Fruit fly (Drosophila melanogaster) whole organism, embryonic: ENCODE results near the gene Pka-C2.
A peak's percentile ranks its signal among the peaks of the same experiment; 100 is the strongest.

Experiments
- B-H2 ChIP-seq: fragments of 200-800 bp; sonication (Bioruptor generic); optimal IDR thresholded peaks from 2 replicates; lab custom pipeline; 2018; ENCODE audit warnings: missing biosample characterization, mild to moderate bottlenecking, missing genetic modification characterization
- CG10147 ChIP-seq: fragments of 200-800 bp; sonication (Bioruptor generic); optimal IDR thresholded peaks from 2 replicates; lab custom pipeline; 2019; ENCODE audit warnings: missing biosample characterization, mild to moderate bottlenecking, missing genetic modification characterization, moderate library complexity
- CG10267 ChIP-seq: fragments of 200-800 bp; sonication (Bioruptor generic); optimal IDR thresholded peaks from 2 replicates; lab custom pipeline; 2018; ENCODE audit warnings: missing biosample characterization, mild to moderate bottlenecking, missing genetic modification characterization, moderate library complexity
- CG10565 ChIP-seq: fragments of 200-800 bp; sonication (Bioruptor generic); optimal IDR thresholded peaks from 3 replicates; lab custom pipeline; 2016; ENCODE audit warnings: missing biosample characterization, mild to moderate bottlenecking, missing genetic modification characterization
- CG13424 ChIP-seq: fragments of 200-800 bp; sonication (Bioruptor generic); optimal IDR thresholded peaks from 2 replicates; lab custom pipeline; 2019; ENCODE audit warnings: missing biosample characterization, mild to moderate bottlenecking, missing genetic modification characterization, moderate library complexity
- CG15011 ChIP-seq: fragments of 200-800 bp; sonication (Bioruptor generic); optimal IDR thresholded peaks from 3 replicates; lab custom pipeline; 2018; ENCODE audit warnings: missing biosample characterization, mild to moderate bottlenecking, missing genetic modification characterization
- CG17802 ChIP-seq: fragments of 200-800 bp; sonication (Bioruptor generic); optimal IDR thresholded peaks from 2 replicates; lab custom pipeline; 2018; ENCODE audit warnings: missing biosample characterization, mild to moderate bottlenecking, missing genetic modification characterization, moderate library complexity
- CG2678 ChIP-seq: fragments of 200-800 bp; sonication (Bioruptor generic); optimal IDR thresholded peaks from 3 replicates; lab custom pipeline; 2019; ENCODE audit warnings: missing biosample characterization, mild to moderate bottlenecking, missing genetic modification characterization, moderate library complexity
- CG2875 ChIP-seq: fragments of 200-800 bp; sonication (Bioruptor generic); optimal IDR thresholded peaks from 2 replicates; lab custom pipeline; 2017; ENCODE audit warnings: missing biosample characterization, mild to moderate bottlenecking, missing genetic modification characterization, missing genetic modification reagents
- CG31441 ChIP-seq: fragments of 200-800 bp; sonication (Bioruptor generic); IDR thresholded peaks from 2 replicates; pipeline ENCODE4 v1.3.6; 2022; ENCODE audit warnings: missing biosample characterization, missing genetic modification characterization
- CG3163 ChIP-seq: fragments of 200-800 bp; sonication (Bioruptor generic); optimal IDR thresholded peaks from 3 replicates; lab custom pipeline; 2016; ENCODE audit warnings: missing biosample characterization, missing genetic modification characterization
- CG32767 ChIP-seq: fragments of 200-800 bp; sonication (Bioruptor generic); IDR thresholded peaks from 2 replicates; pipeline ENCODE4 v1.3.6; 2022; ENCODE audit warnings: missing biosample characterization, missing genetic modification characterization
- CG4404 ChIP-seq: fragments of 200-800 bp; sonication (Bioruptor generic); IDR thresholded peaks from 2 replicates; pipeline ENCODE4 v1.3.6; 2022; ENCODE audit warnings: missing biosample characterization, missing genetic modification characterization
- CG4424 ChIP-seq: fragments of 200-800 bp; sonication (Bioruptor generic); optimal IDR thresholded peaks from 3 replicates; lab custom pipeline; 2016; ENCODE audit warnings: missing biosample characterization, missing genetic modification characterization
- CG4820 ChIP-seq: fragments of 200-800 bp; sonication (Bioruptor generic); optimal IDR thresholded peaks from 3 replicates; lab custom pipeline; 2016; ENCODE audit warnings: missing biosample characterization, missing genetic modification characterization
- CG6765 ChIP-seq: fragments of 200-800 bp; sonication (Bioruptor generic); optimal IDR thresholded peaks from 3 replicates; lab custom pipeline; 2017; ENCODE audit warnings: missing biosample characterization, mild to moderate bottlenecking, missing genetic modification characterization
- CG7839 ChIP-seq: fragments of 200-800 bp; sonication (Bioruptor generic); optimal IDR thresholded peaks from 3 replicates; lab custom pipeline; 2018; ENCODE audit warnings: missing biosample characterization, mild to moderate bottlenecking, missing genetic modification characterization, moderate library complexity
- CG8290 ChIP-seq, 3 experiments: fragments of 200-800 bp; sonication (Bioruptor generic); optimal IDR thresholded peaks; 2 replicates each; lab custom pipeline; 2016 to 2019; ENCODE audit warnings: missing biosample characterization in 3 of 3, missing genetic modification characterization in 3 of 3, mild to moderate bottlenecking in 2 of 3, moderate library complexity in 1 of 3
- CG8765 ChIP-seq: fragments of 200-800 bp; sonication (Bioruptor generic); IDR thresholded peaks from 2 replicates; pipeline ENCODE4 v1.3.6; 2022; ENCODE audit warnings: missing biosample characterization, missing genetic modification characterization
- CG9797 ChIP-seq: fragments of 200-800 bp; sonication (Bioruptor generic); optimal IDR thresholded peaks from 3 replicates; lab custom pipeline; 2018; ENCODE audit warnings: missing biosample characterization, mild to moderate bottlenecking, missing genetic modification characterization
- Chrac-16 ChIP-seq: fragments of 200-800 bp; sonication (Bioruptor generic); optimal IDR thresholded peaks from 3 replicates; lab custom pipeline; 2016; ENCODE audit warnings: missing biosample characterization, missing genetic modification characterization
- D19A ChIP-seq: fragments of 200-800 bp; optimal IDR thresholded peaks from 3 replicates; lab custom pipeline; 2019; ENCODE audit warnings: missing biosample characterization, mild to moderate bottlenecking, missing genetic modification characterization, moderate library complexity
- D19B ChIP-seq: fragments of 200-800 bp; sonication (Bioruptor generic); optimal IDR thresholded peaks from 2 replicates; lab custom pipeline; 2017; ENCODE audit warnings: missing biosample characterization, mild to moderate bottlenecking, missing genetic modification characterization
- Dbx ChIP-seq: fragments of 200-800 bp; sonication (Bioruptor generic); IDR thresholded peaks from 3 replicates; pipeline ENCODE4 v1.3.6; 2022; ENCODE audit warnings: missing biosample characterization, missing genetic modification characterization
- Ets65A ChIP-seq: fragments of 200-800 bp; sonication (Bioruptor generic); peaks from one replicate; lab custom pipeline; 2016; ENCODE audit warnings: missing biosample characterization, missing genetic modification characterization
- Fer2 ChIP-seq: fragments of 200-800 bp; sonication (Bioruptor generic); optimal IDR thresholded peaks from 2 replicates; lab custom pipeline; 2018; ENCODE audit warnings: missing biosample characterization, mild to moderate bottlenecking, missing genetic modification characterization, moderate library complexity
- H2.0 ChIP-seq: fragments of 200-800 bp; sonication (Bioruptor generic); IDR thresholded peaks from 2 replicates; pipeline ENCODE4 v1.3.6; 2022; ENCODE audit warnings: missing biosample characterization, missing genetic modification characterization
- HHEX ChIP-seq: fragments of 200-800 bp; sonication (Bioruptor generic); optimal IDR thresholded peaks from 3 replicates; lab custom pipeline; 2017; ENCODE audit warnings: missing biosample characterization, mild to moderate bottlenecking, missing genetic modification characterization, missing genetic modification reagents
- HLHmδ ChIP-seq: fragments of 200-800 bp; sonication (Bioruptor generic); optimal IDR thresholded peaks from 2 replicates; lab custom pipeline; 2018; ENCODE audit warnings: missing biosample characterization, mild to moderate bottlenecking, missing genetic modification characterization, moderate library complexity
- Hr78 ChIP-seq, 2 experiments: fragments of 200-800 bp in 1 of 2; fragments of >200 bp in 1 of 2; sonication (Bioruptor generic) in 1 of 2; optimal IDR thresholded peaks; 2 replicates each; lab custom pipeline; 2017 to 2019; ENCODE audit warnings: missing biosample characterization in 2 of 2, missing genetic modification characterization in 2 of 2, mild to moderate bottlenecking in 1 of 2, moderate library complexity in 1 of 2
- Kr ChIP-seq: fragments of 200-800 bp; sonication (Bioruptor generic); optimal IDR thresholded peaks from 2 replicates; lab custom pipeline; 2017; ENCODE audit warnings: missing biosample characterization, mild to moderate bottlenecking, missing genetic modification characterization
- PHDP ChIP-seq: fragments of 200-800 bp; sonication (Bioruptor generic); optimal IDR thresholded peaks from 3 replicates; lab custom pipeline; 2018; ENCODE audit warnings: missing biosample characterization, mild to moderate bottlenecking, missing genetic modification characterization, moderate library complexity
- ara ChIP-seq: fragments of 200-800 bp; sonication (Bioruptor generic); IDR thresholded peaks from 2 replicates; pipeline ENCODE4 v1.3.6; 2022; ENCODE audit warnings: missing biosample characterization, missing genetic modification characterization
- btn ChIP-seq: fragments of 200-800 bp; sonication (Bioruptor generic); optimal IDR thresholded peaks from 2 replicates; lab custom pipeline; 2016; ENCODE audit warnings: missing biosample characterization, missing genetic modification characterization
- croc ChIP-seq: fragments of 200-800 bp; sonication (Bioruptor generic); conservative IDR thresholded peaks from 3 replicates; pipeline ENCODE4 v1.3.6; 2022; ENCODE audit warnings: missing biosample characterization, missing genetic modification characterization
- ftz-f1 ChIP-seq: fragments of 200-800 bp; sonication (Bioruptor generic); optimal IDR thresholded peaks from 2 replicates; lab custom pipeline; 2016; ENCODE audit warnings: missing biosample characterization, missing genetic modification characterization
- gfzf ChIP-seq: fragments of 200-800 bp; sonication (Bioruptor generic); optimal IDR thresholded peaks from 2 replicates; lab custom pipeline; 2016; ENCODE audit warnings: missing biosample characterization, mild to moderate bottlenecking, missing genetic modification characterization, moderate library complexity
- grau ChIP-seq: fragments of 200-800 bp; optimal IDR thresholded peaks from 3 replicates; lab custom pipeline; 2019; ENCODE audit warnings: missing biosample characterization, mild to moderate bottlenecking, missing genetic modification characterization, moderate library complexity
- gt ChIP-seq: fragments of 200-800 bp; sonication (Bioruptor generic); IDR thresholded peaks from 2 replicates; pipeline ENCODE4 v1.3.6; 2022; ENCODE audit warnings: missing biosample characterization, missing genetic modification characterization
- lilli ChIP-seq: fragments of 200-800 bp; sonication (Bioruptor generic); optimal IDR thresholded peaks from 3 replicates; lab custom pipeline; 2016; ENCODE audit warnings: missing biosample characterization, missing genetic modification characterization
- nmo ChIP-seq: fragments of 200-800 bp; sonication (Bioruptor generic); optimal IDR thresholded peaks from 2 replicates; lab custom pipeline; 2018; ENCODE audit warnings: missing biosample characterization, mild to moderate bottlenecking, missing genetic modification characterization, moderate library complexity
- psq ChIP-seq: fragments of 200-800 bp; sonication (Bioruptor generic); optimal IDR thresholded peaks from 2 replicates; lab custom pipeline; 2017; ENCODE audit warnings: missing biosample characterization, missing genetic modification characterization
- repo ChIP-seq: fragments of 200-800 bp; sonication (Bioruptor generic); optimal IDR thresholded peaks from 2 replicates; lab custom pipeline; 2016; ENCODE audit warnings: missing biosample characterization, missing genetic modification characterization
- row ChIP-seq: fragments of 200-800 bp; sonication (Bioruptor generic); IDR thresholded peaks from 3 replicates; pipeline ENCODE4 v1.3.6; 2022; ENCODE audit warnings: missing biosample characterization, missing genetic modification characterization
- sens ChIP-seq: fragments of 200-800 bp; sonication (Bioruptor generic); peaks from one replicate; lab custom pipeline; 2016; ENCODE audit warnings: missing biosample characterization, missing genetic modification characterization
- sob ChIP-seq: fragments of 200-800 bp; sonication (Bioruptor generic); IDR thresholded peaks from 2 replicates; pipeline ENCODE4 v1.3.6; 2022; ENCODE audit warnings: missing biosample characterization, missing genetic modification characterization
- tio ChIP-seq: fragments of 200-800 bp; sonication (Bioruptor generic); optimal IDR thresholded peaks from 2 replicates; lab custom pipeline; 2017; ENCODE audit warnings: missing biosample characterization, missing genetic modification characterization, inconsistent platforms
- tll ChIP-seq, 2 experiments: fragments of 200-800 bp in 1 of 2; fragments of >200 bp in 1 of 2; sonication (Bioruptor generic) in 1 of 2; optimal IDR thresholded peaks; 2 replicates each; lab custom pipeline; 2017 to 2019; ENCODE audit warnings: missing biosample characterization in 2 of 2, missing genetic modification characterization in 2 of 2, mild to moderate bottlenecking in 1 of 2, moderate library complexity in 1 of 2
- ttk ChIP-seq: fragments of 200-800 bp; sonication (Bioruptor generic); IDR thresholded peaks from 2 replicates; pipeline ENCODE4 v2.1.2; 2022; ENCODE audit warnings: missing biosample characterization, missing genetic modification characterization
- yki ChIP-seq: fragments of >200 bp; optimal IDR thresholded peaks from 3 replicates; lab custom pipeline; 2018

Pka-C2 gene

DNA sequence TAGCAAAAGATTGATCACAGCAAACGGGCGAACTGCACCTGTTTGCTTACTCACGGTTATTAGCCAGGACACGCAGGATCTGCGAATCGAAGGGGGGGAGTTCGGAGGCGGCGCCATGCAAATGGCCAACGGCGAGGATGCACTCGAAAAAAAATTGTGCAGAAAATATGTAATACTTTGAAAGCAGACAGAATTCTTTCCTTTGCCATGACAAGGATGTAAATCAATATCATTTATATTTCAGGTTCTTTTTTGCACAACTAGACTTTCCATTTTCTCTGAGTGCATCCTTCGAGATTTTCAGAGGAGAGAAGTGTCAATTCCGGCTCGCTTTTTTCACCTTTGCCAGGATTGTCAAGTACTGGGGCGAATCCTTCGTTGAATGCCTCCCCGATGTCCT lies 12.3 kb upstream of the Pka-C2 start (continued):
- TF ChIP-seq Dbx (0 out of 3 replicates have a peak, but pooled peaks have one; percentile 37), gfzf (no peak), Kr (GFP tag; lab: Kevin White, UChicago) (no peak), ttk (GFP tag; lab: Robert Waterston, UW) (peak; percentile 46; the same call in 1 of the 2 replicates), CG3163 (no peak), yki (lab: Kevin White, UChicago) (no peak), Ets65A (peak; percentile 77), CG8290 (GFP tag; optimal IDR thresholded peaks at IDR 0.05; lab: Kevin White, UChicago) (no peak), CG8290 (tag; optimal IDR thresholded peaks at IDR 0.05; lab: Kevin White, UChicago) (peak in 1 of 2 experiments; percentile 21), CG4424 (GFP tag; lab: Kevin White, UChicago) (peak; percentile 16), H2.0 (GFP tag; lab: Robert Waterston, UW) (0 out of 2 replicates have a peak, but pooled peaks have one; percentile 29), psq (GFP tag; lab: Kevin White, UChicago) (no peak), sob (GFP tag; lab: Robert Waterston, UW) (no peak), PHDP (tag; lab: Kevin White, UChicago) (no peak), CG17802 (no peak), grau (tag; lab: Kevin White, UChicago) (peak; percentile 12), CG4820 (GFP tag; lab: Kevin White, UChicago) (peak; percentile 3), CG15011 (GFP tag; lab: Kevin White, UChicago) (no peak), CG10147 (no peak), HLHmδ (GFP tag; lab: Kevin White, UChicago) (no peak), CG32767 (GFP tag; lab: Robert Waterston, UW) (peak; percentile 33; the same call in 1 of the 2 replicates), lilli (peak; percentile 10), Fer2 (no peak), CG10267 (tag; lab: Kevin White, UChicago) (no peak), ftz-f1 (GFP tag; lab: Kevin White, UChicago) (no peak), CG4404 (0 out of 2 replicates have a peak, but pooled peaks have one; percentile 13), row (GFP tag; lab: Robert Waterston, UW) (peak; percentile 57; the same call in 2 of the 3 replicates), sens (GFP tag; lab: Kevin White, UChicago) (peak; percentile 74), D19A (tag; lab: Kevin White, UChicago) (no peak), Hr78 (GFP tag; optimal IDR thresholded peaks at IDR 0.05; lab: Kevin White, UChicago) (no peak), CG2678 (tag; lab: Kevin White, UChicago) (peak; percentile 25), nmo (GFP tag; lab: Kevin White, UChicago) (peak; percentile 5), B-H2 (no peak), btn (no peak), CG6765 (GFP tag; lab: Kevin White, UChicago) (no peak), tio (GFP tag; lab: Kevin White, UChicago) (no peak), tll (GFP tag; optimal IDR thresholded peaks at IDR 0.05; lab: Kevin White, UChicago) (no peak), CG13424 (tag; lab: Kevin White, UChicago) (peak; percentile 3), repo (GFP tag; lab: Kevin White, UChicago) (no peak), ara (GFP tag; lab: Robert Waterston, UW) (peak; percentile 41; the same call in 1 of the 2 replicates), gt (no peak), CG7839 (tag; lab: Kevin White, UChicago) (peak; percentile 6), CG10565 (GFP tag; lab: Kevin White, UChicago) (no peak), CG9797 (GFP tag; lab: Kevin White, UChicago) (no peak), CG2875 (GFP tag; lab: Kevin White, UChicago) (no peak), D19B (GFP tag; lab: Kevin White, UChicago) (no peak), CG31441 (0 out of 2 replicates have a peak, but pooled peaks have one; percentile 15), croc (GFP tag; lab: Robert Waterston, UW) (no peak), HHEX (GFP tag; lab: Kevin White, UChicago) (peak; percentile 27), Chrac-16 (GFP tag; lab: Kevin White, UChicago) (peak; percentile 11), CG8765 (0 out of 2 replicates have a peak, but pooled peaks have one; percentile 26)
